Fruit fly (Drosophila melanogaster) whole organism, prepupa: ENCODE results near the gene Yp2.

Experiments used
- Blimp-1 ChIP-seq: fragments of 200-800 bp; sonication (Bioruptor generic); optimal IDR thresholded peaks from 3 replicates; lab custom pipeline; 2017; ENCODE audit warnings: missing biosample characterization, missing genetic modification characterization, mild to moderate bottlenecking, moderate library complexity, missing genetic modification reagents
- CG10631 ChIP-seq: fragments of 200-800 bp; sonication (Bioruptor generic); optimal IDR thresholded peaks from 2 replicates; lab custom pipeline; 2016; ENCODE audit warnings: missing biosample characterization, missing genetic modification characterization
- CG10669 ChIP-seq: fragments of 200-800 bp; sonication (Bioruptor generic); optimal IDR thresholded peaks from 3 replicates; lab custom pipeline; 2018; ENCODE audit warnings: missing biosample characterization, mild to moderate bottlenecking, missing genetic modification characterization, moderate library complexity
- CG11294 ChIP-seq: fragments of 200-800 bp; sonication (Bioruptor generic); IDR thresholded peaks from 2 replicates; pipeline ENCODE4 v1.3.6; 2022; ENCODE audit warnings: missing biosample characterization, missing genetic modification characterization
- CG11762 ChIP-seq: fragments of 200-800 bp; sonication (Bioruptor generic); optimal IDR thresholded peaks from 3 replicates; lab custom pipeline; 2016; ENCODE audit warnings: missing biosample characterization, missing genetic modification characterization; ENCODE audit not compliant: insufficient read depth
- CG15336 ChIP-seq: fragments of 200-800 bp; sonication (Bioruptor generic); IDR thresholded peaks from 2 replicates; pipeline ENCODE4 v1.3.6; 2022; ENCODE audit warnings: missing biosample characterization, missing genetic modification characterization
- CG1621 ChIP-seq: fragments of 200-800 bp; sonication (Bioruptor generic); optimal IDR thresholded peaks from 3 replicates; lab custom pipeline; 2018; ENCODE audit warnings: missing biosample characterization, mild to moderate bottlenecking, missing genetic modification characterization
- CG16779 ChIP-seq: fragments of 200-800 bp; sonication (Bioruptor generic); optimal IDR thresholded peaks from 3 replicates; lab custom pipeline; 2017; ENCODE audit warnings: missing biosample characterization, mild to moderate bottlenecking, missing genetic modification characterization
- CG3032 ChIP-seq: fragments of 200-800 bp; optimal IDR thresholded peaks from 2 replicates; lab custom pipeline; 2019; ENCODE audit warnings: missing biosample characterization, mild to moderate bottlenecking, missing genetic modification characterization, moderate library complexity
- CG32006 ChIP-seq: fragments of 200-800 bp; sonication (Bioruptor generic); optimal IDR thresholded peaks from 3 replicates; lab custom pipeline; 2017; ENCODE audit warnings: missing biosample characterization, mild to moderate bottlenecking, missing genetic modification characterization
- CG34406 ChIP-seq: fragments of 200-800 bp; sonication (Bioruptor generic); optimal IDR thresholded peaks from 3 replicates; lab custom pipeline; 2016; ENCODE audit warnings: missing biosample characterization, missing genetic modification characterization
- CG3919 ChIP-seq: fragments of 200-800 bp; sonication (Bioruptor generic); optimal IDR thresholded peaks from 3 replicates; lab custom pipeline; 2016; ENCODE audit warnings: missing biosample characterization, missing genetic modification characterization
- CG6163 ChIP-seq: fragments of 200-800 bp; sonication (Bioruptor generic); IDR thresholded peaks from 3 replicates; pipeline ENCODE4 v1.3.6; 2022; ENCODE audit warnings: missing biosample characterization, missing genetic modification characterization
- CG6276 ChIP-seq: fragments of 200-800 bp; sonication (Bioruptor generic); optimal IDR thresholded peaks from 2 replicates; lab custom pipeline; 2017; ENCODE audit warnings: missing biosample characterization, mild to moderate bottlenecking, missing genetic modification characterization
- CG6808 ChIP-seq: fragments of 200-800 bp; sonication (Bioruptor generic); optimal IDR thresholded peaks from 3 replicates; lab custom pipeline; 2017; ENCODE audit warnings: missing biosample characterization, missing genetic modification characterization, mild to moderate bottlenecking, moderate library complexity, missing genetic modification reagents
- CG6854 ChIP-seq: fragments of 200-800 bp; sonication (Bioruptor generic); optimal IDR thresholded peaks from 2 replicates; lab custom pipeline; 2017; ENCODE audit warnings: missing biosample characterization, mild to moderate bottlenecking, missing genetic modification characterization
- CG7368 ChIP-seq: fragments of 200-800 bp; sonication (Bioruptor generic); optimal IDR thresholded peaks from 3 replicates; lab custom pipeline; 2016; ENCODE audit warnings: missing biosample characterization, missing genetic modification characterization
- CG8319 ChIP-seq: fragments of 200-800 bp; sonication (Bioruptor generic); optimal IDR thresholded peaks from 3 replicates; lab custom pipeline; 2016; ENCODE audit warnings: missing biosample characterization, missing genetic modification characterization
- CG8632 ChIP-seq: fragments of 200-800 bp; sonication (Bioruptor generic); optimal IDR thresholded peaks from 3 replicates; lab custom pipeline; 2016; ENCODE audit warnings: missing biosample characterization, missing genetic modification characterization
- Eip75B ChIP-seq: fragments of 200-800 bp; sonication (Bioruptor generic); optimal IDR thresholded peaks from 3 replicates; lab custom pipeline; 2016; ENCODE audit warnings: missing biosample characterization, missing genetic modification characterization
- Eip78C ChIP-seq: fragments of 200-800 bp; sonication (Bioruptor generic); peaks from one replicate; lab custom pipeline; 2016; ENCODE audit warnings: missing biosample characterization, missing genetic modification characterization
- Eip93F ChIP-seq: fragments of 200-800 bp; sonication (Bioruptor generic); optimal IDR thresholded peaks from 2 replicates; lab custom pipeline; 2016; ENCODE audit warnings: missing biosample characterization, mild to moderate bottlenecking, missing genetic modification characterization
- Hr39 ChIP-seq: fragments of 200-800 bp; sonication (Bioruptor generic); optimal IDR thresholded peaks from 2 replicates; lab custom pipeline; 2016; ENCODE audit warnings: missing biosample characterization, missing genetic modification characterization
- Lpt ChIP-seq: fragments of 200-800 bp; sonication (Bioruptor generic); optimal IDR thresholded peaks from 3 replicates; lab custom pipeline; 2016; ENCODE audit warnings: missing biosample characterization, missing genetic modification characterization
- OdsH ChIP-seq: fragments of 200-800 bp; sonication (Bioruptor generic); optimal IDR thresholded peaks from 3 replicates; lab custom pipeline; 2016; ENCODE audit warnings: missing biosample characterization, missing genetic modification characterization
- Smox ChIP-seq: fragments of 200-800 bp; sonication (Bioruptor generic); optimal IDR thresholded peaks from 3 replicates; lab custom pipeline; 2016; ENCODE audit warnings: missing biosample characterization, missing genetic modification characterization
- Sox15 ChIP-seq: fragments of 200-800 bp; sonication (Bioruptor generic); optimal IDR thresholded peaks from 3 replicates; lab custom pipeline; 2016; ENCODE audit warnings: missing biosample characterization, missing genetic modification characterization
- achi ChIP-seq: fragments of 200-800 bp; sonication (Bioruptor generic); optimal IDR thresholded peaks from 3 replicates; lab custom pipeline; 2016; ENCODE audit warnings: missing biosample characterization, missing genetic modification characterization
- cyc ChIP-seq: fragments of 200-800 bp; sonication (Bioruptor generic); optimal IDR thresholded peaks from 3 replicates; lab custom pipeline; 2016; ENCODE audit warnings: missing biosample characterization, missing genetic modification characterization
- eg ChIP-seq: fragments of 200-800 bp; sonication (Bioruptor generic); IDR thresholded peaks from 3 replicates; pipeline ENCODE4 v1.3.6; 2022; ENCODE audit warnings: missing biosample characterization, missing genetic modification characterization
- esn ChIP-seq: fragments of 200-800 bp; sonication (Bioruptor generic); optimal IDR thresholded peaks from 2 replicates; lab custom pipeline; 2016; ENCODE audit warnings: missing biosample characterization, mild to moderate bottlenecking, missing genetic modification characterization, moderate library complexity
- fd59A ChIP-seq: fragments of 200-800 bp; sonication (Bioruptor generic); optimal IDR thresholded peaks from 2 replicates; lab custom pipeline; 2017; ENCODE audit warnings: missing biosample characterization, mild to moderate bottlenecking, missing genetic modification characterization, missing genetic modification reagents
- fd85E ChIP-seq: fragments of 200-800 bp; sonication (Bioruptor generic); optimal IDR thresholded peaks from 3 replicates; lab custom pipeline; 2016; ENCODE audit warnings: missing biosample characterization, missing genetic modification characterization
- fkh ChIP-seq: fragments of 200-800 bp; sonication (Bioruptor generic); optimal IDR thresholded peaks from 3 replicates; lab custom pipeline; 2017; ENCODE audit warnings: missing biosample characterization, mild to moderate bottlenecking, missing genetic modification characterization, moderate library complexity
- net ChIP-seq: fragments of 200-800 bp; sonication (Bioruptor generic); optimal IDR thresholded peaks from 3 replicates; lab custom pipeline; 2016; ENCODE audit warnings: missing biosample characterization, missing genetic modification characterization
- pdm3 ChIP-seq: fragments of 200-800 bp; sonication (Bioruptor generic); optimal IDR thresholded peaks from 3 replicates; lab custom pipeline; 2016; ENCODE audit warnings: missing biosample characterization, missing genetic modification characterization
- salr ChIP-seq, 2 experiments: fragments of 200-800 bp; sonication (Bioruptor generic); optimal IDR thresholded peaks; 3 replicates each; lab custom pipeline; 2016 to 2018; ENCODE audit warnings: missing biosample characterization in 2 of 2, missing genetic modification characterization in 2 of 2, mild to moderate bottlenecking in 1 of 2
- ss ChIP-seq, 2 experiments: fragments of 200-800 bp; sonication (Bioruptor generic); optimal IDR thresholded peaks; 2 replicates in 1 of 2; 3 replicates in 1 of 2; lab custom pipeline; 2017 to 2018; ENCODE audit warnings: mild to moderate bottlenecking in 2 of 2, missing biosample characterization in 2 of 2, missing genetic modification characterization in 2 of 2, moderate library complexity in 1 of 2
- topi ChIP-seq: fragments of 200-800 bp; sonication (Bioruptor generic); optimal IDR thresholded peaks from 3 replicates; lab custom pipeline; 2016; ENCODE audit warnings: missing biosample characterization, missing genetic modification characterization

The Yp2 gene

dm6 chrX:10086095-10086888 is 33.9 kb upstream of the Yp2 start, which contains the start of the genes Naxe and RhoU (continued):
- TF ChIP-seq CG32006 (GFP tag; lab: Kevin White, UChicago) (no peak), achi (GFP tag; lab: Kevin White, UChicago) (peak; percentile 8), ss (GFP tag; optimal IDR thresholded peaks at IDR 0.05; lab: Kevin White, UChicago) (no peak), CG3032 (tag; lab: Kevin White, UChicago) (no peak), CG6854 (GFP tag; lab: Kevin White, UChicago) (peak; percentile 20), CG6808 (GFP tag; lab: Kevin White, UChicago) (no peak), pdm3 (peak; percentile 47), Smox (peak; percentile 37), CG16779 (no peak), CG7368 (GFP tag; lab: Kevin White, UChicago) (no peak), CG1621 (tag; lab: Kevin White, UChicago) (no peak), fd59A (no peak), esn (GFP tag; lab: Kevin White, UChicago) (peak; percentile 31), CG34406 (no peak), Blimp-1 (no peak), CG8632 (GFP tag; lab: Kevin White, UChicago) (no peak), OdsH (GFP tag; lab: Kevin White, UChicago) (no peak), CG6163 (GFP tag; lab: Robert Waterston, UW) (peak; percentile 43; the same call in 2 of the 3 replicates), Sox15 (GFP tag; lab: Kevin White, UChicago) (peak; percentile 1)
- TF ChIP-seq, all 60 proteins: peak for 20

- no peak for TF ChIP-seq Eip78C (GFP tag; lab: Kevin White, UChicago)
- no peak for TF ChIP-seq Lpt (GFP tag; lab: Kevin White, UChicago)
- TF ChIP-seq CG11762 (GFP tag; lab: Kevin White, UChicago), result no peak
- no peak for TF ChIP-seq Eip75B (GFP tag; lab: Kevin White, UChicago)
- no peak for TF ChIP-seq CG34406
- no peak for TF ChIP-seq net
- TF ChIP-seq Sox15 (GFP tag; lab: Kevin White, UChicago), result no peak
- no peak for TF ChIP-seq cyc (GFP tag; lab: Kevin White, UChicago)
- no peak for TF ChIP-seq Hr39
These were observed 30.5 kb upstream of the Yp2 start, which contains the start of gene CG2972 for dm6 chrX:10082950-10083253. TSS of gene CG2972 (plus strand) at chrX:10083154.

dm6 chrX:10082185-10082949 is 29.9 kb upstream of the Yp2 start, which contains the start of gene ZAP3:
TSS of gene ZAP3 (minus strand) at chrX:10082492.
- no peak for TF ChIP-seq salr (GFP tag; optimal IDR thresholded peaks at IDR 0.05; lab: Kevin White, UChicago)
- peak; percentile 47 for TF ChIP-seq CG1621 (tag; lab: Kevin White, UChicago)
- no peak for TF ChIP-seq Eip93F (GFP tag; lab: Kevin White, UChicago)
- TF ChIP-seq topi (GFP tag; lab: Kevin White, UChicago), result no peak
- TF ChIP-seq CG10631 (GFP tag; lab: Kevin White, UChicago), result no peak
- TF ChIP-seq CG15336 (GFP tag; lab: Robert Waterston, UW), result no peak
- TF ChIP-seq eg (GFP tag; lab: Robert Waterston, UW), result no peak
- TF ChIP-seq fd85E, result no peak

dm6 chrX:10071516-10071915 is 19.1 kb upstream of the Yp2 start:
- TF ChIP-seq CG6276 (GFP tag; lab: Kevin White, UChicago) (no peak), eg (GFP tag; lab: Robert Waterston, UW) (no peak), esn (GFP tag; lab: Kevin White, UChicago) (no peak), fkh (GFP tag; lab: Kevin White, UChicago) (no peak), CG8632 (GFP tag; lab: Kevin White, UChicago) (no peak), CG3032 (tag; lab: Kevin White, UChicago) (no peak), Sox15 (GFP tag; lab: Kevin White, UChicago) (no peak), CG10631 (GFP tag; lab: Kevin White, UChicago) (no peak), CG11294 (GFP tag; lab: Robert Waterston, UW) (no peak), CG10669 (GFP tag; lab: Kevin White, UChicago) (no peak), Smox (no peak), CG3919 (GFP tag; lab: Kevin White, UChicago) (no peak), CG8319 (GFP tag; lab: Kevin White, UChicago) (no peak)
